Worm (Caenorhabditis elegans): ENCODE results near the gene gpd-3.
A peak's percentile ranks its signal among the peaks of the same experiment; 100 is the strongest.

The gpd-3 gene

ce11 chrX:3111066-3111465 is 2.1 kb downstream of the gpd-3 start (continued):
- TF ChIP-seq xbp-1 (tag; optimal IDR thresholded peaks at IDR 0.05) (peak; percentile 10), ceh-82 (tag; optimal IDR thresholded peaks at IDR 0.05) (peak in 1 of 3 experiments; percentile 24), skn-1 (tag; optimal IDR thresholded peaks at IDR 0.05) (no peak), aly-2 (tag; optimal IDR thresholded peaks at IDR 0.05) (no peak), rnt-1 (tag; optimal IDR thresholded peaks at IDR 0.05) (no peak), efl-1 (optimal IDR thresholded peaks at IDR 0.05) (no peak), efl-1 (GFP tag; optimal IDR thresholded peaks at IDR 0.05 in 1 of 2) (no peak), ztf-11 (tag; optimal IDR thresholded peaks at IDR 0.05) (no peak), isw-1 (GFP tag; IDR thresholded peaks at IDR 0.05) (peak; percentile 13; the same call in 1 of the 2 replicates), snu-23 (GFP tag; optimal IDR thresholded peaks at IDR 0.05) (peak; percentile 40), sptf-1 (tag; optimal IDR thresholded peaks at IDR 0.05) (no peak), lin-14 (GFP tag; optimal IDR thresholded peaks at IDR 0.05) (peak; percentile 90), lsy-2 (tag; optimal IDR thresholded peaks at IDR 0.05) (peak; percentile 1 to 21), ceh-90 (tag; optimal IDR thresholded peaks at IDR 0.05) (no peak), dpl-1 (GFP tag; optimal IDR thresholded peaks at IDR 0.05) (peak in 1 of 3 experiments; percentile 14), nhr-84 (tag; optimal IDR thresholded peaks at IDR 0.05) (no peak), jun-1 (tag; optimal IDR thresholded peaks at IDR 0.05) (no peak), unc-62 (GFP tag; optimal IDR thresholded peaks at IDR 0.05) (no peak), nhr-71 (tag; optimal IDR thresholded peaks at IDR 0.05) (peak; percentile 54), sup-37 (GFP tag; optimal IDR thresholded peaks at IDR 0.05) (no peak), nhr-90 (tag; optimal IDR thresholded peaks at IDR 0.05; ENCODE audit: poor library complexity) (no peak), nhr-237 (tag; optimal IDR thresholded peaks at IDR 0.05) (no peak), nhr-76 (tag; optimal IDR thresholded peaks at IDR 0.05) (no peak), mdl-1 (tag; optimal IDR thresholded peaks at IDR 0.05) (peak in 1 of 2 experiments; percentile 50), dsc-1 (tag; optimal IDR thresholded peaks at IDR 0.05) (peak; percentile 18), hlh-4 (tag; optimal IDR thresholded peaks at IDR 0.05) (no peak), swsn-7 (tag; optimal IDR thresholded peaks at IDR 0.05) (no peak), mep-1 (tag; optimal IDR thresholded peaks at IDR 0.05) (no peak), aha-1 (tag; optimal IDR thresholded peaks at IDR 0.05) (no peak), lin-35 (GFP tag; optimal IDR thresholded peaks at IDR 0.05) (peak in 1 of 2 experiments; percentile 42), tbx-2 (tag; optimal IDR thresholded peaks at IDR 0.05) (peak; percentile 66), unc-130 (tag; optimal IDR thresholded peaks at IDR 0.05) (no peak), fos-1 (tag; optimal IDR thresholded peaks at IDR 0.05) (no peak), efl-3 (GFP tag; optimal IDR thresholded peaks at IDR 0.05) (no peak), nhr-85 (tag) (peak; percentile 69), alr-1 (tag; optimal IDR thresholded peaks at IDR 0.05; ENCODE audit: borderline replicate concordance) (no peak), mab-9 (GFP tag; IDR thresholded peaks at IDR 0.05) (peak; percentile 35; the same call in 1 of the 2 replicates), pag-3 (tag; optimal IDR thresholded peaks at IDR 0.05; ENCODE audit: borderline replicate concordance, insufficient read depth) (no peak), fkh-10 (GFP tag; optimal IDR thresholded peaks at IDR 0.05) (peak; percentile 6)

ce11 chrX:3110576-3110975 is 2.6 kb downstream of the gpd-3 start, which contains the start of gene gpcp-1:
TSS of gene gpcp-1 (minus strand) at chrX:3110628.
- TF ChIP-seq ztf-4 (tag; optimal IDR thresholded peaks at IDR 0.05) (no peak), elt-2 (tag; optimal IDR thresholded peaks at IDR 0.05) (peak; percentile 75), lin-35 (GFP tag; optimal IDR thresholded peaks at IDR 0.05) (no peak), ztf-11 (tag; optimal IDR thresholded peaks at IDR 0.05) (no peak), unc-98 (GFP tag; IDR thresholded peaks at IDR 0.05) (no peak), efl-3 (GFP tag; optimal IDR thresholded peaks at IDR 0.05) (no peak), snu-23 (GFP tag; optimal IDR thresholded peaks at IDR 0.05) (no peak), efl-1 (optimal IDR thresholded peaks at IDR 0.05) (no peak), efl-1 (GFP tag; optimal IDR thresholded peaks at IDR 0.05 in 1 of 2) (peak in 1 of 2 experiments; percentile 64)

Data from whole organism, L1 larva.